Fruit fly (Drosophila melanogaster): ENCODE results near the gene mah.

Gene mah

dm6 chr3R:24910097-24910496 lies 37.3 kb upstream of the mah start:
- TF ChIP-seq CG8632 (GFP tag; optimal IDR thresholded peaks at IDR 0.05) (peak; percentile 2), CG32006 (GFP tag; optimal IDR thresholded peaks at IDR 0.05) (peak; percentile 79), eg (GFP tag; IDR thresholded peaks at IDR 0.05) (peak; percentile 92), CG1621 (tag; optimal IDR thresholded peaks at IDR 0.05) (no peak), CG6792 (GFP tag; optimal IDR thresholded peaks at IDR 0.05) (peak; percentile 12), achi (GFP tag; optimal IDR thresholded peaks at IDR 0.05) (peak; percentile 50), CG4318 (GFP tag; optimal IDR thresholded peaks at IDR 0.05) (peak; percentile 59), CG11294 (GFP tag; IDR thresholded peaks at IDR 0.05) (peak; percentile 60), CG34406 (GFP tag; optimal IDR thresholded peaks at IDR 0.05) (peak; percentile 28), dac (GFP tag; optimal IDR thresholded peaks at IDR 0.05) (peak; percentile 56), CG11902 (GFP tag; optimal IDR thresholded peaks at IDR 0.05) (peak; percentile 21), Lpt (GFP tag; optimal IDR thresholded peaks at IDR 0.05) (peak; percentile 47), Eip78C (GFP tag) (peak; percentile 85), fkh (GFP tag; optimal IDR thresholded peaks at IDR 0.05) (no peak), CG31627 (GFP tag; optimal IDR thresholded peaks at IDR 0.05) (no peak), CG7368 (GFP tag; optimal IDR thresholded peaks at IDR 0.05) (peak; percentile 4), lz (GFP tag; optimal IDR thresholded peaks at IDR 0.05) (no peak), Gug (GFP tag; IDR thresholded peaks at IDR 0.05) (peak; percentile 53; the same call in 1 of the 2 replicates), CG10631 (GFP tag; optimal IDR thresholded peaks at IDR 0.05) (peak; percentile 45), CG8119 (GFP tag; IDR thresholded peaks at IDR 0.05) (peak; percentile 86), esn (GFP tag; optimal IDR thresholded peaks at IDR 0.05) (no peak), acj6 (GFP tag; optimal IDR thresholded peaks at IDR 0.05) (peak; percentile 39), Eip75B (GFP tag; optimal IDR thresholded peaks at IDR 0.05) (no peak), spab (GFP tag; optimal IDR thresholded peaks at IDR 0.05) (no peak), salr (GFP tag; optimal IDR thresholded peaks at IDR 0.05) (no peak), ss (GFP tag; optimal IDR thresholded peaks at IDR 0.05) (no peak), CG9139 (GFP tag; optimal IDR thresholded peaks at IDR 0.05) (no peak), CG3919 (GFP tag; optimal IDR thresholded peaks at IDR 0.05) (peak; percentile 56), CG11762 (GFP tag; optimal IDR thresholded peaks at IDR 0.05; ENCODE audit: insufficient read depth) (peak; percentile 43), pdm3 (GFP tag; optimal IDR thresholded peaks at IDR 0.05) (peak; percentile 52), Hr4 (GFP tag; optimal IDR thresholded peaks at IDR 0.05) (peak; percentile 84), svp (GFP tag) (no peak), CG6163 (GFP tag; IDR thresholded peaks at IDR 0.05) (peak; percentile 77), cyc (GFP tag; optimal IDR thresholded peaks at IDR 0.05) (no peak), OdsH (GFP tag; optimal IDR thresholded peaks at IDR 0.05) (peak; percentile 60), CG10669 (GFP tag; optimal IDR thresholded peaks at IDR 0.05) (peak; percentile 24), topi (GFP tag; optimal IDR thresholded peaks at IDR 0.05) (no peak), Ets96B (tag; optimal IDR thresholded peaks at IDR 0.05) (no peak), CG15336 (GFP tag; IDR thresholded peaks at IDR 0.05) (peak; percentile 84), net (GFP tag; optimal IDR thresholded peaks at IDR 0.05) (peak; percentile 69), CG6276 (GFP tag; optimal IDR thresholded peaks at IDR 0.05) (peak; percentile 73)

- TF ChIP-seq CG6808 (GFP tag; optimal IDR thresholded peaks at IDR 0.05) (no peak), CG15336 (GFP tag; IDR thresholded peaks at IDR 0.05) (no peak), CG10669 (GFP tag; optimal IDR thresholded peaks at IDR 0.05) (no peak), eg (GFP tag; IDR thresholded peaks at IDR 0.05) (no peak), CG16779 (tag; optimal IDR thresholded peaks at IDR 0.05) (no peak), CG3919 (GFP tag; optimal IDR thresholded peaks at IDR 0.05) (no peak), Gug (GFP tag; IDR thresholded peaks at IDR 0.05) (no peak), svp (GFP tag) (no peak), Hr38 (GFP tag; optimal IDR thresholded peaks at IDR 0.05) (no peak), Sox15 (GFP tag; optimal IDR thresholded peaks at IDR 0.05) (no peak), CG10631 (GFP tag; optimal IDR thresholded peaks at IDR 0.05) (no peak), pdm3 (GFP tag; optimal IDR thresholded peaks at IDR 0.05) (no peak), salr (GFP tag; optimal IDR thresholded peaks at IDR 0.05) (no peak), fd85E (GFP tag; optimal IDR thresholded peaks at IDR 0.05) (no peak), CG11902 (GFP tag; optimal IDR thresholded peaks at IDR 0.05) (no peak), topi (GFP tag; optimal IDR thresholded peaks at IDR 0.05) (no peak), CG11762 (GFP tag; optimal IDR thresholded peaks at IDR 0.05; ENCODE audit: insufficient read depth) (no peak), Eip93F (GFP tag; optimal IDR thresholded peaks at IDR 0.05) (no peak)
Measured at dm6 chr3R:24914864-24915263, 32.6 kb upstream of the mah start.
